Fruit fly (Drosophila melanogaster) whole organism, embryonic: ENCODE measurements around the gene LPCAT.

Experiments
- Asciz ChIP-seq: fragments of 200-800 bp; sonication (Bioruptor generic); optimal IDR thresholded peaks from 2 replicates; lab custom pipeline; 2017; ENCODE audit warnings: missing biosample characterization, mild to moderate bottlenecking, missing genetic modification characterization, missing genetic modification reagents
- Bdp1 ChIP-seq: fragments of 200-800 bp; sonication (Bioruptor generic); optimal IDR thresholded peaks from 3 replicates; lab custom pipeline; 2016; ENCODE audit warnings: missing biosample characterization, missing genetic modification characterization
- CG10321 ChIP-seq: fragments of 200-800 bp; sonication (Bioruptor generic); IDR thresholded peaks from 2 replicates; pipeline ENCODE4 v1.3.6; 2022; ENCODE audit warnings: missing biosample characterization, missing genetic modification characterization
- CG14667 ChIP-seq: fragments of 200-800 bp; sonication (Bioruptor generic); IDR thresholded peaks from 2 replicates; pipeline ENCODE4 v1.3.6; 2022; ENCODE audit warnings: missing biosample characterization, missing genetic modification characterization
- CG14710 ChIP-seq: fragments of 200-800 bp; sonication (Bioruptor generic); optimal IDR thresholded peaks from 3 replicates; lab custom pipeline; 2019; ENCODE audit warnings: missing biosample characterization, mild to moderate bottlenecking, missing genetic modification characterization, moderate library complexity
- CG1603 ChIP-seq: fragments of 200-800 bp; sonication (Bioruptor generic); optimal IDR thresholded peaks from 2 replicates; lab custom pipeline; 2019; ENCODE audit warnings: missing biosample characterization, mild to moderate bottlenecking, missing genetic modification characterization, moderate library complexity
- CG17328 ChIP-seq: fragments of 200-800 bp; sonication (Bioruptor generic); IDR thresholded peaks from 2 replicates; pipeline ENCODE4 v1.3.6; 2022; ENCODE audit warnings: missing biosample characterization, missing genetic modification characterization
- CG17359 ChIP-seq: fragments of 200-800 bp; sonication (Bioruptor generic); optimal IDR thresholded peaks from 3 replicates; lab custom pipeline; 2018; ENCODE audit warnings: missing biosample characterization, mild to moderate bottlenecking, missing genetic modification characterization, moderate library complexity
- CG17829 ChIP-seq: fragments of 200-800 bp; optimal IDR thresholded peaks from 2 replicates; lab custom pipeline; 2019; ENCODE audit warnings: missing biosample characterization, mild to moderate bottlenecking, missing genetic modification characterization, moderate library complexity
- CG2120 ChIP-seq: fragments of 200-800 bp; sonication (Bioruptor generic); optimal IDR thresholded peaks from 3 replicates; lab custom pipeline; 2016; ENCODE audit warnings: missing biosample characterization, missing genetic modification characterization
- CG2678 ChIP-seq: fragments of 200-800 bp; sonication (Bioruptor generic); optimal IDR thresholded peaks from 3 replicates; lab custom pipeline; 2019; ENCODE audit warnings: missing biosample characterization, mild to moderate bottlenecking, missing genetic modification characterization, moderate library complexity
- CG3065 ChIP-seq: fragments of 200-800 bp; sonication (Bioruptor generic); optimal IDR thresholded peaks from 2 replicates; lab custom pipeline; 2016; ENCODE audit warnings: missing biosample characterization, missing genetic modification characterization
- CG31224 ChIP-seq: fragments of 200-800 bp; sonication (Bioruptor generic); IDR thresholded peaks from 2 replicates; pipeline ENCODE4 v1.3.6; 2022; ENCODE audit warnings: missing biosample characterization, missing genetic modification characterization
- CG34376 ChIP-seq: fragments of 200-800 bp; sonication (Bioruptor generic); optimal IDR thresholded peaks from 2 replicates; lab custom pipeline; 2018; ENCODE audit warnings: missing biosample characterization, mild to moderate bottlenecking, missing genetic modification characterization
- CG4282 ChIP-seq: fragments of 200-800 bp; sonication (Bioruptor generic); optimal IDR thresholded peaks from 2 replicates; lab custom pipeline; 2016; ENCODE audit warnings: missing biosample characterization, missing genetic modification characterization
- CG7839 ChIP-seq: fragments of 200-800 bp; sonication (Bioruptor generic); optimal IDR thresholded peaks from 3 replicates; lab custom pipeline; 2018; ENCODE audit warnings: missing biosample characterization, mild to moderate bottlenecking, missing genetic modification characterization, moderate library complexity
- CG8089 ChIP-seq: fragments of 200-800 bp; sonication (Bioruptor generic); optimal IDR thresholded peaks from 3 replicates; lab custom pipeline; 2016; ENCODE audit warnings: missing biosample characterization, missing genetic modification characterization
- CG9727 ChIP-seq: fragments of 200-800 bp; sonication (Bioruptor generic); optimal IDR thresholded peaks from 3 replicates; lab custom pipeline; 2017; ENCODE audit warnings: missing biosample characterization, mild to moderate bottlenecking, missing genetic modification characterization
- CTCF ChIP-seq: fragments of 200-800 bp; sonication (Bioruptor generic); optimal IDR thresholded peaks from 2 replicates; lab custom pipeline; 2017; ENCODE audit warnings: missing biosample characterization, mild to moderate bottlenecking, missing genetic modification characterization, moderate library complexity
- CoRest ChIP-seq: fragments of 200-800 bp; sonication (Bioruptor generic); optimal IDR thresholded peaks from 3 replicates; lab custom pipeline; 2018; ENCODE audit warnings: missing biosample characterization, mild to moderate bottlenecking, missing genetic modification characterization, moderate library complexity
- D19B ChIP-seq: fragments of 200-800 bp; sonication (Bioruptor generic); optimal IDR thresholded peaks from 2 replicates; lab custom pipeline; 2017; ENCODE audit warnings: missing biosample characterization, mild to moderate bottlenecking, missing genetic modification characterization
- Dip3 ChIP-seq: fragments of 200-800 bp; sonication (Bioruptor generic); optimal IDR thresholded peaks from 3 replicates; lab custom pipeline; 2016; ENCODE audit warnings: missing biosample characterization, missing genetic modification characterization
- Dll ChIP-seq: fragments of 200-800 bp; sonication (Bioruptor generic); IDR thresholded peaks from 4 replicates; pipeline ENCODE4 v1.3.6; 2022; ENCODE audit warnings: missing biosample characterization, missing genetic modification characterization; ENCODE audit not compliant: partially characterized antibody
- Dref ChIP-seq: fragments of 200-800 bp; sonication (Bioruptor generic); IDR thresholded peaks from 2 replicates; pipeline ENCODE4 v1.3.6; 2022; ENCODE audit warnings: missing biosample characterization, missing genetic modification characterization
- Fer3 ChIP-seq: fragments of 200-800 bp; sonication (Bioruptor generic); optimal IDR thresholded peaks from 2 replicates; lab custom pipeline; 2018; ENCODE audit warnings: missing biosample characterization, mild to moderate bottlenecking, missing genetic modification characterization, moderate library complexity
- Hr78 ChIP-seq, 2 experiments: fragments of 200-800 bp in 1 of 2; fragments of >200 bp in 1 of 2; sonication (Bioruptor generic) in 1 of 2; optimal IDR thresholded peaks; 2 replicates each; lab custom pipeline; 2017 to 2019; ENCODE audit warnings: missing biosample characterization in 2 of 2, missing genetic modification characterization in 2 of 2, mild to moderate bottlenecking in 1 of 2, moderate library complexity in 1 of 2
- MTF-1 ChIP-seq: fragments of 200-800 bp; sonication (Bioruptor generic); optimal IDR thresholded peaks from 2 replicates; lab custom pipeline; 2018; ENCODE audit warnings: missing biosample characterization, mild to moderate bottlenecking, missing genetic modification characterization, borderline replicate concordance
- NFAT ChIP-seq: fragments of 200-800 bp; sonication (Bioruptor generic); IDR thresholded peaks from 2 replicates; pipeline ENCODE4 v1.3.6; 2022; ENCODE audit warnings: missing biosample characterization, missing genetic modification characterization
- Nf-YC ChIP-seq: fragments of 200-800 bp; optimal IDR thresholded peaks from 3 replicates; lab custom pipeline; 2019; ENCODE audit warnings: missing biosample characterization, mild to moderate bottlenecking, missing genetic modification characterization, moderate library complexity
- NfI ChIP-seq: fragments of 200-800 bp; sonication (Bioruptor generic); optimal IDR thresholded peaks from 3 replicates; lab custom pipeline; 2018; ENCODE audit warnings: missing biosample characterization, mild to moderate bottlenecking, missing genetic modification characterization, moderate library complexity
- ase ChIP-seq: fragments of 200-800 bp; sonication (Bioruptor generic); IDR thresholded peaks from 3 replicates; pipeline ENCODE4 v1.3.6; 2022; ENCODE audit warnings: missing biosample characterization, missing genetic modification characterization
- cad ChIP-seq: fragments of >200 bp; optimal IDR thresholded peaks from 2 replicates; lab custom pipeline; 2017; ENCODE audit warnings: missing biosample characterization, missing genetic modification characterization
- cato ChIP-seq: fragments of 200-800 bp; sonication (Bioruptor generic); optimal IDR thresholded peaks from 2 replicates; lab custom pipeline; 2016; ENCODE audit warnings: missing biosample characterization, missing genetic modification characterization, borderline replicate concordance
- crp ChIP-seq, 2 experiments: fragments of 200-800 bp; sonication (Bioruptor generic); optimal IDR thresholded peaks; 2 replicates in 1 of 2; 3 replicates in 1 of 2; lab custom pipeline; 2017; ENCODE audit warnings: missing biosample characterization in 2 of 2, missing genetic modification characterization in 2 of 2, mild to moderate bottlenecking in 1 of 2, moderate library complexity in 1 of 2
- dan ChIP-seq: fragments of 200-800 bp; sonication (Bioruptor generic); IDR thresholded peaks from 2 replicates; pipeline ENCODE4 v1.3.6; 2022; ENCODE audit warnings: missing biosample characterization, missing genetic modification characterization
- dmrt11E ChIP-seq: fragments of 200-800 bp; sonication (Bioruptor generic); optimal IDR thresholded peaks from 3 replicates; lab custom pipeline; 2018; ENCODE audit warnings: missing biosample characterization, mild to moderate bottlenecking, missing genetic modification characterization, moderate library complexity
- emc ChIP-seq: fragments of 200-800 bp; sonication (Bioruptor generic); optimal IDR thresholded peaks from 2 replicates; lab custom pipeline; 2016; ENCODE audit warnings: missing biosample characterization, missing genetic modification characterization
- ftz-f1 ChIP-seq: fragments of 200-800 bp; sonication (Bioruptor generic); optimal IDR thresholded peaks from 2 replicates; lab custom pipeline; 2016; ENCODE audit warnings: missing biosample characterization, missing genetic modification characterization
- gem ChIP-seq: fragments of 200-800 bp; sonication (Bioruptor generic); optimal IDR thresholded peaks from 2 replicates; lab custom pipeline; 2019; ENCODE audit warnings: missing biosample characterization, mild to moderate bottlenecking, missing genetic modification characterization, moderate library complexity
- ham ChIP-seq: fragments of 200-800 bp; sonication (Bioruptor generic); IDR thresholded peaks from 2 replicates; pipeline ENCODE4 v1.3.6; 2022; ENCODE audit warnings: missing biosample characterization, missing genetic modification characterization
- hbn ChIP-seq: fragments of 200-800 bp; sonication (Bioruptor generic); IDR thresholded peaks from 2 replicates; pipeline ENCODE4 v1.3.6; 2022; ENCODE audit warnings: missing biosample characterization, missing genetic modification characterization; ENCODE audit not compliant: partially characterized antibody
- jing ChIP-seq: fragments of 200-800 bp; sonication (Bioruptor generic); optimal IDR thresholded peaks from 2 replicates; lab custom pipeline; 2018; ENCODE audit warnings: missing biosample characterization, mild to moderate bottlenecking, missing genetic modification characterization
- lilli ChIP-seq: fragments of 200-800 bp; sonication (Bioruptor generic); optimal IDR thresholded peaks from 3 replicates; lab custom pipeline; 2016; ENCODE audit warnings: missing biosample characterization, missing genetic modification characterization
- nau ChIP-seq: fragments of 200-800 bp; sonication (Bioruptor generic); optimal IDR thresholded peaks from 3 replicates; lab custom pipeline; 2017; ENCODE audit warnings: missing biosample characterization, mild to moderate bottlenecking, missing genetic modification characterization, missing genetic modification reagents
- peb ChIP-seq: fragments of 200-800 bp; sonication (Bioruptor generic); IDR thresholded peaks from 2 replicates; pipeline ENCODE4 v1.3.6; 2022; ENCODE audit warnings: missing biosample characterization, missing genetic modification characterization
- pum ChIP-seq: fragments of 200-800 bp; sonication (Bioruptor generic); optimal IDR thresholded peaks from 2 replicates; lab custom pipeline; 2016; ENCODE audit warnings: missing biosample characterization, missing genetic modification characterization
- ranshi ChIP-seq: fragments of 200-800 bp; sonication (Bioruptor generic); IDR thresholded peaks from 2 replicates; pipeline ENCODE4 v1.3.6; 2022; ENCODE audit warnings: missing biosample characterization, missing genetic modification characterization
- row ChIP-seq: fragments of 200-800 bp; sonication (Bioruptor generic); IDR thresholded peaks from 3 replicates; pipeline ENCODE4 v1.3.6; 2022; ENCODE audit warnings: missing biosample characterization, missing genetic modification characterization
- seq ChIP-seq: fragments of 200-800 bp; sonication (Bioruptor generic); IDR thresholded peaks from 2 replicates; pipeline ENCODE4 v1.3.6; 2022; ENCODE audit warnings: missing biosample characterization, missing genetic modification characterization
- twi ChIP-seq: fragments of 200-800 bp; optimal IDR thresholded peaks from 2 replicates; lab custom pipeline; 2019; ENCODE audit warnings: missing biosample characterization, mild to moderate bottlenecking, missing genetic modification characterization, moderate library complexity
- vnd ChIP-seq: fragments of 200-800 bp; sonication (Bioruptor generic); IDR thresholded peaks from 3 replicates; pipeline ENCODE4 v1.3.6; 2022; ENCODE audit warnings: missing biosample characterization, missing genetic modification characterization; ENCODE audit not compliant: partially characterized antibody
- zfh1 ChIP-seq: fragments of 200-800 bp; sonication (Bioruptor generic); IDR thresholded peaks from 3 replicates; pipeline ENCODE4 v1.3.6; 2022; ENCODE audit warnings: missing biosample characterization, missing genetic modification characterization

Gene LPCAT

DNA sequence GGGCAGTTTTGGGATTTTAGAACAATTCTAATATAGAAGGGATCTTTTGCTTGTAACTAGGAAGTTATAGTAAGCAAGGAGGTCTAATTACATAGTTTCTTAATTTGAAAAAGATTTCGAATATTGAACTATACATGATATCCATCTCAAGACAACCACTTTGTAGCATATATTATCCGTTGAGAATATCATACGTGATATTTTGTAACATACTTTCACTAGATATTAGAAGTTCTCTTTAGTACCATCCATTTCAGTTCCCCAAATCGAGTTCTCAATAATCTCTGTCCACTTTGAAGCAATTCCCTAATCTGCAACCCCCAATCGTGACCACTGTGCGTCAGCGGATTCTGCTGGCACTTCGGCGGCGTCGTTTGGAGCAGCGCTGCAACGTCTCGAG is 35.7 kb upstream of the LPCAT start (continued):
- TF ChIP-seq emc (no peak), seq (GFP tag; lab: Robert Waterston, UW) (no peak), Bdp1 (GFP tag; lab: Kevin White, UChicago) (no peak), CoRest (peak; percentile 1), CG8089 (no peak), dan (GFP tag; lab: Robert Waterston, UW) (no peak), Dref (no peak), CG17829 (tag; lab: Kevin White, UChicago) (peak; percentile 37), CG4282 (GFP tag; lab: Kevin White, UChicago) (no peak), zfh1 (no peak), Dll (GFP tag; lab: Robert Waterston, UW) (no peak), nau (no peak), ranshi (no peak), dmrt11E (tag; lab: Kevin White, UChicago) (peak; percentile 49), twi (tag; lab: Kevin White, UChicago) (no peak), CG3065 (GFP tag; lab: Kevin White, UChicago) (no peak), CTCF (no peak), CG17328 (GFP tag; lab: Robert Waterston, UW) (no peak), cad (GFP tag; lab: Kevin White, UChicago) (no peak), jing (GFP tag; lab: Kevin White, UChicago) (no peak), crp (GFP tag; optimal IDR thresholded peaks at IDR 0.05; lab: Kevin White, UChicago) (peak in 1 of 2 experiments; percentile 28), Dip3 (GFP tag; lab: Kevin White, UChicago) (no peak), pum (GFP tag; lab: Kevin White, UChicago) (peak; percentile 23), CG9727 (peak; percentile 49), MTF-1 (GFP tag; lab: Kevin White, UChicago) (no peak), CG1603 (tag; lab: Kevin White, UChicago) (no peak), CG2120 (no peak), hbn (GFP tag; lab: Robert Waterston, UW) (no peak), NFAT (GFP tag; lab: Robert Waterston, UW) (no peak), CG2678 (tag; lab: Kevin White, UChicago) (no peak), Hr78 (GFP tag; optimal IDR thresholded peaks at IDR 0.05; lab: Kevin White, UChicago) (no peak), Asciz (GFP tag; lab: Kevin White, UChicago) (no peak), CG34376 (no peak), CG7839 (peak; percentile 38), CG31224 (no peak), CG14710 (tag; lab: Kevin White, UChicago) (peak; percentile 32), ham (GFP tag; lab: Robert Waterston, UW) (no peak), Nf-YC (tag; lab: Kevin White, UChicago) (no peak), D19B (GFP tag; lab: Kevin White, UChicago) (no peak), CG17359 (tag; lab: Kevin White, UChicago) (peak; percentile 32), ftz-f1 (no peak), NfI (GFP tag; lab: Kevin White, UChicago) (no peak), gem (tag; lab: Kevin White, UChicago) (no peak), CG14667 (GFP tag; lab: Robert Waterston, UW) (no peak), CG10321 (GFP tag; lab: Robert Waterston, UW) (no peak), cato (GFP tag; lab: Kevin White, UChicago) (no peak), Fer3 (tag; lab: Kevin White, UChicago) (no peak), peb (GFP tag; lab: Robert Waterston, UW) (no peak), row (GFP tag; lab: Robert Waterston, UW) (0 out of 3 replicates have a peak, but pooled peaks have one; percentile 15), vnd (GFP tag; lab: Robert Waterston, UW) (no peak), ase (no peak), lilli (GFP tag; lab: Kevin White, UChicago) (no peak)
